Worm (Caenorhabditis elegans) whole organism, L3 larva: ENCODE results near the gene K03B4.8.

Source experiments
- R02D3.7 ChIP-seq: fragments of 150-350 bp; optimal IDR thresholded peaks from 2 replicates; lab custom pipeline; 2014; ENCODE audit warnings: missing biosample characterization, missing genetic modification characterization
- ama-1 ChIP-seq: fragments of 150-350 bp; optimal IDR thresholded peaks from 2 replicates; lab custom pipeline; 2018
- ceh-16 ChIP-seq: sonication (generic microtip); optimal IDR thresholded peaks from 2 replicates; lab custom pipeline; 2017; ENCODE audit warnings: missing biosample characterization, missing genetic modification characterization
- ceh-28 ChIP-seq: fragments of 150-350 bp; optimal IDR thresholded peaks from 2 replicates; lab custom pipeline; 2014; ENCODE audit warnings: missing biosample characterization, missing genetic modification reagents, missing genetic modification characterization
- daf-12 ChIP-seq: fragments of 150-350 bp; optimal IDR thresholded peaks from 2 replicates; lab custom pipeline; 2014; ENCODE audit warnings: missing biosample characterization, missing genetic modification reagents, missing genetic modification characterization
- egl-27 ChIP-seq: sonication (generic microtip); optimal IDR thresholded peaks from 4 replicates; lab custom pipeline; 2017; ENCODE audit warnings: missing biosample characterization, missing genetic modification reagents, missing genetic modification characterization
- elt-2 ChIP-seq: sonication (generic microtip); optimal IDR thresholded peaks from 2 replicates; lab custom pipeline; 2016; ENCODE audit warnings: missing genetic modification reagents, mild to moderate bottlenecking, missing genetic modification characterization, missing compliant biosample characterization
- elt-3 ChIP-seq, 3 experiments: fragments of 150-350 bp in 1 of 3; sonication (generic microtip) in 2 of 3; optimal IDR thresholded peaks; 2 replicates in 2 of 3; 4 replicates in 1 of 3; lab custom pipeline; 2014 to 2017; ENCODE audit warnings: missing biosample characterization in 3 of 3, missing genetic modification characterization in 3 of 3
- eor-1 ChIP-seq, 2 experiments: fragments of 150-350 bp; optimal IDR thresholded peaks; 2 replicates each; lab custom pipeline; 2014 to 2018; ENCODE audit warnings: missing biosample characterization in 2 of 2, missing genetic modification characterization in 2 of 2
- jun-1 ChIP-seq: fragments of 150-350 bp; optimal IDR thresholded peaks from 2 replicates; lab custom pipeline; 2014; ENCODE audit warnings: missing biosample characterization, missing genetic modification reagents, missing genetic modification characterization
- lsy-12 ChIP-seq: sonication (generic microtip); optimal IDR thresholded peaks from 2 replicates; lab custom pipeline; 2016; ENCODE audit warnings: mild to moderate bottlenecking, missing genetic modification characterization, missing compliant biosample characterization
- mml-1 ChIP-seq: fragments of 150-350 bp; sonication (generic microtip); optimal IDR thresholded peaks from 3 replicates; lab custom pipeline; 2014; ENCODE audit warnings: missing biosample characterization, missing genetic modification characterization
- nfya-1 ChIP-seq: sonication (generic microtip); optimal IDR thresholded peaks from 2 replicates; lab custom pipeline; 2017; ENCODE audit warnings: missing genetic modification characterization, mild to moderate bottlenecking, missing compliant biosample characterization, antibody characterized with exemption, moderate library complexity; ENCODE audit not compliant: insufficient read depth
- nhr-11 ChIP-seq: fragments of 150-350 bp; optimal IDR thresholded peaks from 2 replicates; lab custom pipeline; 2014; ENCODE audit warnings: missing biosample characterization, missing genetic modification characterization
- nhr-12 ChIP-seq: fragments of 150-350 bp; optimal IDR thresholded peaks from 2 replicates; lab custom pipeline; 2014; ENCODE audit warnings: missing biosample characterization, missing genetic modification characterization
- nhr-25 ChIP-seq: sonication (generic microtip); optimal IDR thresholded peaks from 2 replicates; lab custom pipeline; 2017; ENCODE audit warnings: missing biosample characterization, missing genetic modification characterization
- nhr-43 ChIP-seq: sonication (generic microtip); optimal IDR thresholded peaks from 2 replicates; lab custom pipeline; 2016; ENCODE audit warnings: mild to moderate bottlenecking, missing genetic modification characterization, missing compliant biosample characterization; ENCODE audit not compliant: poor library complexity, severe bottlenecking
- nhr-76 ChIP-seq: fragments of 150-350 bp; sonication (generic microtip); optimal IDR thresholded peaks from 5 replicates; lab custom pipeline; 2014; ENCODE audit warnings: missing biosample characterization, missing genetic modification characterization
- pha-4 ChIP-seq: fragments of 150-350 bp; optimal IDR thresholded peaks from 2 replicates; lab custom pipeline; 2014; ENCODE audit warnings: missing biosample characterization, missing genetic modification reagents, missing genetic modification characterization
- pqm-1 ChIP-seq: fragments of 150-350 bp; optimal IDR thresholded peaks from 2 replicates; lab custom pipeline; 2017; ENCODE audit warnings: missing biosample characterization, missing genetic modification characterization, inconsistent platforms
- skn-1 ChIP-seq: fragments of 150-350 bp; optimal IDR thresholded peaks from 2 replicates; lab custom pipeline; 2014; ENCODE audit warnings: missing biosample characterization, missing genetic modification characterization
- tbx-2 ChIP-seq: sonication (generic microtip); optimal IDR thresholded peaks from 2 replicates; lab custom pipeline; 2016; ENCODE audit warnings: mild to moderate bottlenecking, missing genetic modification characterization, missing compliant biosample characterization
- unc-62 ChIP-seq: fragments of 150-350 bp; sonication (generic microtip); optimal IDR thresholded peaks from 4 replicates; lab custom pipeline; 2014; ENCODE audit warnings: missing biosample characterization, missing genetic modification reagents, missing genetic modification characterization
- zag-1 ChIP-seq: fragments of 150-350 bp; optimal IDR thresholded peaks from 2 replicates; lab custom pipeline; 2014; ENCODE audit warnings: missing biosample characterization, missing genetic modification characterization
- ztf-11 ChIP-seq: fragments of 150-350 bp; optimal IDR thresholded peaks from 2 replicates; lab custom pipeline; 2014; ENCODE audit warnings: missing biosample characterization, missing genetic modification characterization

K03B4.8 gene

ce11 chrV:4649649-4650384, 24.6 kb downstream of the K03B4.8 start:
- TF ChIP-seq skn-1 (tag; lab: Kevin White, UChicago) (no peak), nhr-25 (tag; lab: Kevin White, UChicago) (peak; percentile 80)

- TF ChIP-seq zag-1: no peak
- TF ChIP-seq elt-3 (tag; optimal IDR thresholded peaks at IDR 0.05; lab: Kevin White, UChicago): peak in 1 of 3 experiments; percentile 20
- no peak for TF ChIP-seq unc-62 (GFP tag; lab: Kevin White, UChicago)
- TF ChIP-seq egl-27 (tag; lab: Kevin White, UChicago): no peak
- TF ChIP-seq pqm-1 (tag; lab: Kevin White, UChicago): no peak
- TF ChIP-seq, all 47 proteins: peak for 1
Measured at ce11 chrV:4648527-4648926, 25.9 kb downstream of the K03B4.8 start, which contains the start of gene F41F3.8. F41F3.8 (plus strand) TSS chrV:4648827.

- TF ChIP-seq ama-1 (lab: Kevin White, UChicago) (peak; percentile 66), eor-1 (tag; optimal IDR thresholded peaks at IDR 0.05; lab: Kevin White, UChicago) (no peak), nhr-25 (tag; lab: Kevin White, UChicago) (peak; percentile 76), lsy-12 (tag; lab: Kevin White, UChicago) (peak; percentile 19), nfya-1 (tag; lab: Kevin White, UChicago) (peak; percentile 18)
Measured at ce11 chrV:4647857-4648256, 26.5 kb downstream of the K03B4.8 start, which contains the start of gene F41F3.3. F41F3.3 (minus strand) TSS chrV:4648239.

ce11 chrV:4647279-4647819, 27.1 kb downstream of the K03B4.8 start:
- TF ChIP-seq elt-2 (tag; lab: Kevin White, UChicago) (no peak), nhr-76 (tag; lab: Kevin White, UChicago) (no peak), nhr-43 (tag; lab: Kevin White, UChicago) (peak; percentile 79), elt-3 (tag; optimal IDR thresholded peaks at IDR 0.05; lab: Kevin White, UChicago) (peak in 1 of 3 experiments; percentile 74), mml-1 (tag; lab: Kevin White, UChicago) (no peak), nhr-25 (tag; lab: Kevin White, UChicago) (peak; percentile 23), nhr-12 (tag; lab: Kevin White, UChicago) (no peak), R02D3.7 (tag; lab: Kevin White, UChicago) (no peak), ama-1 (lab: Kevin White, UChicago) (peak; percentile 79)

- TF ChIP-seq nhr-12 (tag; lab: Kevin White, UChicago): no peak
- no peak for TF ChIP-seq eor-1 (tag; optimal IDR thresholded peaks at IDR 0.05; lab: Kevin White, UChicago)
- no peak for TF ChIP-seq ceh-16 (tag; lab: Kevin White, UChicago)
- no peak for TF ChIP-seq mml-1 (tag; lab: Kevin White, UChicago)
- no peak for TF ChIP-seq ztf-11 (tag; lab: Kevin White, UChicago)
- no peak for TF ChIP-seq nfya-1 (tag; lab: Kevin White, UChicago)
- no peak for TF ChIP-seq pqm-1 (tag; lab: Kevin White, UChicago)
- TF ChIP-seq jun-1 (tag; lab: Kevin White, UChicago): no peak
Measured at ce11 chrV:4642691-4643090, 31.7 kb downstream of the K03B4.8 start, which contains the start of gene soc-1. soc-1 (plus strand) TSS chrV:4642952.

- no peak for TF ChIP-seq ztf-11 (tag; lab: Kevin White, UChicago)
- TF ChIP-seq tbx-2 (tag; lab: Kevin White, UChicago): no peak
- TF ChIP-seq daf-12 (tag; lab: Kevin White, UChicago): no peak
- peak; percentile 45 for TF ChIP-seq ceh-28 (tag; lab: Kevin White, UChicago)
- no peak for TF ChIP-seq nhr-11 (tag; lab: Kevin White, UChicago)
- peak; percentile 14 for TF ChIP-seq pha-4 (tag; lab: Kevin White, UChicago)
- peak; percentile 60 for TF ChIP-seq elt-2 (tag; lab: Kevin White, UChicago)
- no peak for TF ChIP-seq ceh-16 (tag; lab: Kevin White, UChicago)
Measured at ce11 chrV:4640501-4641150, 33.8 kb downstream of the K03B4.8 start.
